Worm (Caenorhabditis elegans): ENCODE measurements around the gene lro-1.

DNA sequence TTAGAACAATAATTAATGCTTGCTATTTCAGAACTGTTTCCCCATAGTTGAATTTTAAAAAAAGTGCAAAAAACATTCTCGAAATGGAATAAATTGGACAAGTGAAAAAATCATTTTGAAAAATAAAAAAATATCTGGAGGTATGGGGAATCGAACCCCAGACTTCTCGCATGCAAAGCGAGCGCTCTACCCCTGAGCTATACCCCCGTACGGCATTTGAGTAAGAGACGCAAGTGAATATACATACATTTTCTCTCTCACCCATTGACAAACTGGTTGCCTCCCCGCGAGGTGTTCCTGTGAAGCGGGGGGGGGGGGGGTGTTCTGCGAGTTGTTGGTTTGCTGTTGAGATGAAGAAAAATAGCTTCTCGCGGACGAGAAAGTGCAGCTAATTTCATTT, 20.3 kb downstream of the lro-1 start:
- TF ChIP-seq elt-3 (tag; optimal IDR thresholded peaks at IDR 0.05) (no peak), ztf-4 (tag; optimal IDR thresholded peaks at IDR 0.05) (no peak), nfya-1 (tag; optimal IDR thresholded peaks at IDR 0.05; ENCODE audit: insufficient read depth) (peak; percentile 57), pqm-1 (tag; optimal IDR thresholded peaks at IDR 0.05) (no peak), nhr-28 (tag; optimal IDR thresholded peaks at IDR 0.05) (no peak), nhr-76 (tag; optimal IDR thresholded peaks at IDR 0.05) (no peak), zag-1 (tag; optimal IDR thresholded peaks at IDR 0.05) (no peak), pha-4 (tag; optimal IDR thresholded peaks at IDR 0.05) (peak; percentile 53), snpc-4 (tag; optimal IDR thresholded peaks at IDR 0.05) (peak; percentile 9), elt-2 (tag; optimal IDR thresholded peaks at IDR 0.05) (peak; percentile 41), skn-1 (tag; optimal IDR thresholded peaks at IDR 0.05) (no peak), ama-1 (optimal IDR thresholded peaks at IDR 0.05) (no peak)

All from whole organism, L3 larva.